Fruit fly (Drosophila melanogaster) Kc167 (cell line): Measurements from ENCODE around the gene bab1.

Experiments
- Myc ChIP-seq: fragments of >200 bp; optimal IDR thresholded peaks from 2 replicates; lab custom pipeline; 2017; ENCODE audit warnings: missing external identifiers
- h ChIP-seq: fragments of >200 bp; optimal IDR thresholded peaks from 3 replicates; lab custom pipeline; 2018; ENCODE audit warnings: missing external identifiers
- psq ChIP-seq: fragments of >200 bp; optimal IDR thresholded peaks from 2 replicates; lab custom pipeline; 2017; ENCODE audit warnings: missing external identifiers

- TF ChIP-seq h (lab: Kevin White, UChicago) (no peak), psq (no peak), Myc (lab: Kevin White, UChicago) (no peak)
Observed at dm6 chr3L:1043530-1043929, 57.4 kb downstream of the bab1 start.
